Worm (Caenorhabditis elegans): Measurements from ENCODE around the gene ZK1127.5.

DNA sequence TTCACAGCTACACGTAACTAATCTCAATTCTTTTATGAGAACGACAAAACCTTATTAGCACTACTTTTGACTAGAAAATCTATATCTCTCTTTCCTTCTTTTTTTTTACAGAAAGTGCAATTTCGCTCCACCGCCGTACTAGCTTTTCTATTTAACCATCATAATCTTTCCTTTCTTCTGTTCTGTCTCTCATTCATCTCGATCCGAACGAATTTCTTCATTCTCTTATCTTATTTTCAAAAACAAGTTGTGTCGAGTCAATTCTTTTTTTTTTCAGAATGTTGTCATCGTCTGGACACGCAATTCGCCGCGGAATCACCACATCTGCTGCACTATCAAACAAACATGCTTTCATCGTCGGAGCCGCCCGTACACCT lies 23.1 kb downstream of the ZK1127.5 start, which contains the start of gene kat-1:
- TF ChIP-seq nhr-120 (GFP tag; IDR thresholded peaks at IDR 0.05) (no peak), bed-2 (GFP tag; IDR thresholded peaks at IDR 0.05) (no peak), ztf-6 (GFP tag; IDR thresholded peaks at IDR 0.05) (no peak), pha-4 (tag; optimal IDR thresholded peaks at IDR 0.05) (no peak)
